Fruit fly (Drosophila melanogaster) Kc167 (cell line): ENCODE data around the gene Strump.

ENCODE experiments used
- Sin3A ChIP-seq: fragments of >200 bp; optimal IDR thresholded peaks from 2 replicates; lab custom pipeline; 2018; ENCODE audit warnings: missing external identifiers
- psq ChIP-seq: fragments of >200 bp; optimal IDR thresholded peaks from 2 replicates; lab custom pipeline; 2017; ENCODE audit warnings: missing external identifiers

- TF ChIP-seq Sin3A (no peak), psq (no peak)
Measured at dm6 chr3L:16161131-16161530, 39.3 kb downstream of the Strump start.
